Fruit fly (Drosophila melanogaster) whole organism, embryonic: ENCODE measurements around the gene CG1542.
A peak's percentile ranks its signal among the peaks of the same experiment; 100 is the strongest.

Source experiments
- ATbp ChIP-seq: fragments of 200-800 bp; sonication (Bioruptor generic); optimal IDR thresholded peaks from 2 replicates; lab custom pipeline; 2017; ENCODE audit warnings: missing biosample characterization, mild to moderate bottlenecking, missing genetic modification characterization, missing genetic modification reagents
- CG11456 ChIP-seq: fragments of 200-800 bp; sonication (Bioruptor generic); IDR thresholded peaks from 3 replicates; pipeline ENCODE4 v1.3.6; 2022; ENCODE audit warnings: missing biosample characterization, missing genetic modification characterization
- CG12769 ChIP-seq: fragments of 200-800 bp; sonication (Bioruptor generic); optimal IDR thresholded peaks from 2 replicates; lab custom pipeline; 2019; ENCODE audit warnings: missing biosample characterization, mild to moderate bottlenecking, missing genetic modification characterization, moderate library complexity
- CG14667 ChIP-seq: fragments of 200-800 bp; sonication (Bioruptor generic); IDR thresholded peaks from 2 replicates; pipeline ENCODE4 v1.3.6; 2022; ENCODE audit warnings: missing biosample characterization, missing genetic modification characterization
- CG15269 ChIP-seq: fragments of 200-800 bp; sonication (Bioruptor generic); optimal IDR thresholded peaks from 2 replicates; lab custom pipeline; 2018; ENCODE audit warnings: missing biosample characterization, mild to moderate bottlenecking, missing genetic modification characterization, moderate library complexity
- CG18262 ChIP-seq: fragments of 200-800 bp; optimal IDR thresholded peaks from 3 replicates; lab custom pipeline; 2019; ENCODE audit warnings: missing biosample characterization, mild to moderate bottlenecking, missing genetic modification characterization, moderate library complexity
- CG18599 ChIP-seq: fragments of 200-800 bp; sonication (Bioruptor generic); optimal IDR thresholded peaks from 3 replicates; lab custom pipeline; 2017; ENCODE audit warnings: missing biosample characterization, missing genetic modification characterization, mild to moderate bottlenecking, moderate library complexity, missing genetic modification reagents
- CG18619 ChIP-seq: fragments of 200-800 bp; sonication (Bioruptor generic); optimal IDR thresholded peaks from 3 replicates; lab custom pipeline; 2017; ENCODE audit warnings: missing biosample characterization, mild to moderate bottlenecking, missing genetic modification characterization
- CG2678 ChIP-seq: fragments of 200-800 bp; sonication (Bioruptor generic); optimal IDR thresholded peaks from 3 replicates; lab custom pipeline; 2019; ENCODE audit warnings: missing biosample characterization, mild to moderate bottlenecking, missing genetic modification characterization, moderate library complexity
- CG2712 ChIP-seq: fragments of 200-800 bp; optimal IDR thresholded peaks from 3 replicates; lab custom pipeline; 2019; ENCODE audit warnings: missing biosample characterization, mild to moderate bottlenecking, missing genetic modification characterization, moderate library complexity
- CG3407 ChIP-seq: fragments of 200-800 bp; sonication (Bioruptor generic); optimal IDR thresholded peaks from 2 replicates; lab custom pipeline; 2018; ENCODE audit warnings: missing biosample characterization, mild to moderate bottlenecking, missing genetic modification characterization
- CG34376 ChIP-seq: fragments of 200-800 bp; sonication (Bioruptor generic); optimal IDR thresholded peaks from 2 replicates; lab custom pipeline; 2018; ENCODE audit warnings: missing biosample characterization, mild to moderate bottlenecking, missing genetic modification characterization
- CG7357 ChIP-seq: fragments of 200-800 bp; sonication (Bioruptor generic); IDR thresholded peaks from 3 replicates; pipeline ENCODE4 v1.3.6; 2022; ENCODE audit warnings: missing biosample characterization, missing genetic modification characterization
- CG7987 ChIP-seq: fragments of 200-800 bp; sonication (Bioruptor generic); optimal IDR thresholded peaks from 2 replicates; lab custom pipeline; 2018; ENCODE audit warnings: missing biosample characterization, mild to moderate bottlenecking, missing genetic modification characterization, moderate library complexity
- CG8281 ChIP-seq: fragments of 200-800 bp; sonication (Bioruptor generic); optimal IDR thresholded peaks from 2 replicates; lab custom pipeline; 2018; ENCODE audit warnings: missing biosample characterization, mild to moderate bottlenecking, missing genetic modification characterization, moderate library complexity
- CG8359 ChIP-seq: fragments of 200-800 bp; sonication (Bioruptor generic); optimal IDR thresholded peaks from 2 replicates; lab custom pipeline; 2017; ENCODE audit warnings: missing biosample characterization, mild to moderate bottlenecking, missing genetic modification characterization, borderline replicate concordance
- CG9609 ChIP-seq: fragments of 200-800 bp; sonication (Bioruptor generic); optimal IDR thresholded peaks from 3 replicates; lab custom pipeline; 2016; ENCODE audit warnings: missing biosample characterization, missing genetic modification characterization
- CG9817 ChIP-seq: fragments of 200-800 bp; sonication (Bioruptor generic); optimal IDR thresholded peaks from 2 replicates; lab custom pipeline; 2018; ENCODE audit warnings: missing biosample characterization, mild to moderate bottlenecking, missing genetic modification characterization, moderate library complexity
- D19B ChIP-seq: fragments of 200-800 bp; sonication (Bioruptor generic); optimal IDR thresholded peaks from 2 replicates; lab custom pipeline; 2017; ENCODE audit warnings: missing biosample characterization, mild to moderate bottlenecking, missing genetic modification characterization
- Deaf1 ChIP-seq: fragments of 200-800 bp; optimal IDR thresholded peaks from 3 replicates; lab custom pipeline; 2019; ENCODE audit warnings: missing biosample characterization, mild to moderate bottlenecking, missing genetic modification characterization, moderate library complexity
- Dip3 ChIP-seq: fragments of 200-800 bp; sonication (Bioruptor generic); optimal IDR thresholded peaks from 3 replicates; lab custom pipeline; 2016; ENCODE audit warnings: missing biosample characterization, missing genetic modification characterization
- E2f1 ChIP-seq: fragments of 200-800 bp; sonication (Bioruptor generic); IDR thresholded peaks from 2 replicates; pipeline ENCODE4 v1.3.6; 2022; ENCODE audit warnings: missing biosample characterization, missing genetic modification characterization
- GATAe ChIP-seq: fragments of 200-800 bp; sonication (Bioruptor generic); conservative IDR thresholded peaks from 2 replicates; pipeline ENCODE4 v1.3.6; 2022; ENCODE audit warnings: missing biosample characterization, missing genetic modification characterization
- Hey ChIP-seq: fragments of 200-800 bp; sonication (Bioruptor generic); optimal IDR thresholded peaks from 3 replicates; lab custom pipeline; 2018; ENCODE audit warnings: missing biosample characterization, mild to moderate bottlenecking, missing genetic modification characterization
- HmgD ChIP-seq: fragments of 200-800 bp; sonication (Bioruptor generic); optimal IDR thresholded peaks from 3 replicates; lab custom pipeline; 2016; ENCODE audit warnings: missing biosample characterization, missing genetic modification characterization
- Hmr ChIP-seq: fragments of 200-800 bp; sonication (Bioruptor generic); optimal IDR thresholded peaks from 3 replicates; lab custom pipeline; 2017; ENCODE audit warnings: mild to moderate bottlenecking, missing biosample characterization, missing genetic modification reagents, missing genetic modification characterization
- Lpt ChIP-seq: fragments of >200 bp; optimal IDR thresholded peaks from 2 replicates; lab custom pipeline; 2018; ENCODE audit warnings: missing biosample characterization, missing genetic modification characterization
- Meics ChIP-seq: fragments of 200-800 bp; sonication (Bioruptor generic); optimal IDR thresholded peaks from 2 replicates; lab custom pipeline; 2017; ENCODE audit warnings: missing biosample characterization, mild to moderate bottlenecking, missing genetic modification characterization
- NK7.1 ChIP-seq: fragments of 200-800 bp; sonication (Bioruptor generic); optimal IDR thresholded peaks from 3 replicates; lab custom pipeline; 2016; ENCODE audit warnings: missing biosample characterization, missing genetic modification characterization
- NfI ChIP-seq: fragments of 200-800 bp; sonication (Bioruptor generic); optimal IDR thresholded peaks from 3 replicates; lab custom pipeline; 2018; ENCODE audit warnings: missing biosample characterization, mild to moderate bottlenecking, missing genetic modification characterization, moderate library complexity
- Scr ChIP-seq: fragments of 200-800 bp; sonication (Bioruptor generic); IDR thresholded peaks from 2 replicates; pipeline ENCODE4 v1.3.6; 2022; ENCODE audit warnings: missing biosample characterization, missing genetic modification characterization; ENCODE audit not compliant: partially characterized antibody
- bab2 ChIP-seq: fragments of 200-800 bp; sonication (Bioruptor generic); optimal IDR thresholded peaks from 2 replicates; lab custom pipeline; 2016; ENCODE audit warnings: missing biosample characterization, missing genetic modification characterization
- crol ChIP-seq: fragments of 200-800 bp; sonication (Bioruptor generic); IDR thresholded peaks from 2 replicates; pipeline ENCODE4 v1.3.6; 2022; ENCODE audit warnings: missing biosample characterization, missing genetic modification characterization
- crp ChIP-seq, 2 experiments: fragments of 200-800 bp; sonication (Bioruptor generic); optimal IDR thresholded peaks; 2 replicates in 1 of 2; 3 replicates in 1 of 2; lab custom pipeline; 2017; ENCODE audit warnings: missing biosample characterization in 2 of 2, missing genetic modification characterization in 2 of 2, mild to moderate bottlenecking in 1 of 2, moderate library complexity in 1 of 2
- dmrt99B ChIP-seq: fragments of 200-800 bp; sonication (Bioruptor generic); optimal IDR thresholded peaks from 2 replicates; lab custom pipeline; 2018; ENCODE audit warnings: missing biosample characterization, mild to moderate bottlenecking, missing genetic modification characterization, moderate library complexity
- ems ChIP-seq: fragments of 200-800 bp; sonication (Bioruptor generic); optimal IDR thresholded peaks from 3 replicates; lab custom pipeline; 2016; ENCODE audit warnings: missing biosample characterization, missing genetic modification characterization
- fd96Cb ChIP-seq: fragments of 200-800 bp; sonication (Bioruptor generic); optimal IDR thresholded peaks from 2 replicates; lab custom pipeline; 2018; ENCODE audit warnings: missing biosample characterization, mild to moderate bottlenecking, missing genetic modification characterization, moderate library complexity
- gem ChIP-seq: fragments of 200-800 bp; sonication (Bioruptor generic); optimal IDR thresholded peaks from 2 replicates; lab custom pipeline; 2019; ENCODE audit warnings: missing biosample characterization, mild to moderate bottlenecking, missing genetic modification characterization, moderate library complexity
- grn ChIP-seq: fragments of 200-800 bp; sonication (Bioruptor generic); optimal IDR thresholded peaks from 3 replicates; lab custom pipeline; 2017; ENCODE audit warnings: missing biosample characterization, missing genetic modification characterization
- jigr1 ChIP-seq: fragments of 200-800 bp; sonication (Bioruptor generic); IDR thresholded peaks from 3 replicates; pipeline ENCODE4 v1.3.6; 2022; ENCODE audit warnings: missing biosample characterization, missing genetic modification characterization
- kni ChIP-seq: fragments of 200-800 bp; sonication (Bioruptor generic); optimal IDR thresholded peaks from 3 replicates; lab custom pipeline; 2017; ENCODE audit warnings: mild to moderate bottlenecking, missing biosample characterization, missing genetic modification reagents, missing genetic modification characterization
- lab ChIP-seq: fragments of 200-800 bp; sonication (Bioruptor generic); optimal IDR thresholded peaks from 3 replicates; lab custom pipeline; 2017; ENCODE audit warnings: missing biosample characterization, missing genetic modification characterization, mild to moderate bottlenecking, moderate library complexity, missing genetic modification reagents
- lbe ChIP-seq: fragments of 200-800 bp; sonication (Bioruptor generic); optimal IDR thresholded peaks from 2 replicates; lab custom pipeline; 2016; ENCODE audit warnings: missing biosample characterization, mild to moderate bottlenecking, missing genetic modification characterization
- mirr ChIP-seq: fragments of 200-800 bp; sonication (Bioruptor generic); optimal IDR thresholded peaks from 3 replicates; lab custom pipeline; 2018; ENCODE audit warnings: missing biosample characterization, mild to moderate bottlenecking, missing genetic modification characterization
- pb ChIP-seq: fragments of 200-800 bp; sonication (Bioruptor generic); optimal IDR thresholded peaks from 3 replicates; lab custom pipeline; 2016; ENCODE audit warnings: missing biosample characterization, missing genetic modification characterization
- pros ChIP-seq: fragments of 200-800 bp; sonication (Bioruptor generic); optimal IDR thresholded peaks from 3 replicates; lab custom pipeline; 2019; ENCODE audit warnings: missing biosample characterization, mild to moderate bottlenecking, missing genetic modification characterization, moderate library complexity
- sens ChIP-seq: fragments of 200-800 bp; sonication (Bioruptor generic); peaks from one replicate; lab custom pipeline; 2016; ENCODE audit warnings: missing biosample characterization, missing genetic modification characterization
- so ChIP-seq: fragments of 200-800 bp; sonication (Bioruptor generic); IDR thresholded peaks from 3 replicates; pipeline ENCODE4 v1.3.6; 2022; ENCODE audit warnings: missing biosample characterization, missing genetic modification characterization
- sug ChIP-seq: fragments of 200-800 bp; optimal IDR thresholded peaks from 2 replicates; lab custom pipeline; 2019; ENCODE audit warnings: missing biosample characterization, mild to moderate bottlenecking, missing genetic modification characterization, moderate library complexity
- zen2 ChIP-seq: fragments of 200-800 bp; sonication (Bioruptor generic); IDR thresholded peaks from 3 replicates; pipeline ENCODE4 v1.3.6; 2022; ENCODE audit warnings: missing biosample characterization, missing genetic modification characterization; ENCODE audit not compliant: partially characterized antibody
- zfh2 ChIP-seq: fragments of 200-800 bp; sonication (Bioruptor generic); optimal IDR thresholded peaks from 2 replicates; lab custom pipeline; 2016; ENCODE audit warnings: missing biosample characterization, missing genetic modification characterization

Gene CG1542

DNA sequence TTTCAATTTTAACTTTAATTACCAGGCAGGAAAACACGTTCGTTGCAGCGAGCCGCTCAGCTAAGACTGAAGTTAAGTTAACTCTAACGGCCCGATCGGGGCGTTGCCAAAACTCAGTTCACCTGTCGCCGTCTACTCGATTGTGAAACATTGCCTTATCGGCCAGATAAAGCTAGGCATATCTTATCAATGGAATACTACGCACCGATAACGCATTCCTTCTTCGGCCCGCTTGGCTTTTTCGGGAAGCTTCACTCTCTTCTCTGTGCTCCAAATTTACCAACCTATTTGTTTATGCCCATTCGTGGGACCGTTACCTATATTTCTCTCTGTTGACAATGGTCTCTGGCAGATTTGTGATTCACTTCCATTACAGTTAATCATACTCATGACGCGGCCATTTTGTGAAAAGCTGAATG lies 17.6 kb upstream of the CG1542 start, which contains the start of gene mesh (continued):
- TF ChIP-seq CG18599, result no peak
- TF ChIP-seq CG15269 (tag; lab: Kevin White, UChicago), result no peak
- TF ChIP-seq CG8359, result no peak
- TF ChIP-seq CG2712 (tag; lab: Kevin White, UChicago), result no peak
- TF ChIP-seq sens (GFP tag; lab: Kevin White, UChicago), result no peak
- TF ChIP-seq E2f1, result no peak
- TF ChIP-seq CG7357 (GFP tag; lab: Robert Waterston, UW), result no peak
- peak; percentile 23 for TF ChIP-seq sug (tag; lab: Kevin White, UChicago)
- no peak for TF ChIP-seq Hey
- no peak for TF ChIP-seq gem (tag; lab: Kevin White, UChicago)
- no peak for TF ChIP-seq pb (GFP tag; lab: Kevin White, UChicago)
- TF ChIP-seq CG34376 (GFP tag; lab: Kevin White, UChicago), result peak; percentile 58
- peak; percentile 19 for TF ChIP-seq ATbp (GFP tag; lab: Kevin White, UChicago)
- no peak for TF ChIP-seq bab2
- peak; percentile 97 for TF ChIP-seq GATAe
- TF ChIP-seq Deaf1 (tag; lab: Kevin White, UChicago), result peak; percentile 47
- no peak for TF ChIP-seq D19B (GFP tag; lab: Kevin White, UChicago)
- TF ChIP-seq grn (GFP tag; lab: Kevin White, UChicago), result peak; percentile 27
- TF ChIP-seq crol (GFP tag; lab: Robert Waterston, UW), result no peak
- TF ChIP-seq fd96Cb (tag; lab: Kevin White, UChicago), result no peak
- TF ChIP-seq CG14667 (GFP tag; lab: Robert Waterston, UW), result no peak
- no peak for TF ChIP-seq CG9817 (tag; lab: Kevin White, UChicago)
- TF ChIP-seq Lpt (GFP tag; lab: Kevin White, UChicago), result no peak
- 0 out of 2 replicates have a peak, but pooled peaks have one; percentile 9 for TF ChIP-seq Scr (GFP tag; lab: Robert Waterston, UW)
- no peak for TF ChIP-seq NfI
- TF ChIP-seq CG7987 (GFP tag; lab: Kevin White, UChicago), result no peak
- no peak for TF ChIP-seq so (GFP tag; lab: Robert Waterston, UW)
- TF ChIP-seq kni (GFP tag; lab: Kevin White, UChicago), result no peak
- TF ChIP-seq dmrt99B (tag; lab: Kevin White, UChicago), result no peak
- TF ChIP-seq CG18262 (tag; lab: Kevin White, UChicago), result no peak
- TF ChIP-seq Meics, result no peak
- no peak for TF ChIP-seq ems (GFP tag; lab: Kevin White, UChicago)
- peak; percentile 95 for TF ChIP-seq CG12769 (tag; lab: Kevin White, UChicago)
- no peak for TF ChIP-seq NK7.1 (GFP tag; lab: Kevin White, UChicago)
- peak; percentile 65 for TF ChIP-seq lab (GFP tag; lab: Kevin White, UChicago)
- no peak for TF ChIP-seq CG18619 (GFP tag; lab: Kevin White, UChicago)
- no peak for TF ChIP-seq CG2678 (tag; lab: Kevin White, UChicago)
- no peak for TF ChIP-seq lbe (GFP tag; lab: Kevin White, UChicago)
- TF ChIP-seq Hmr (GFP tag; lab: Kevin White, UChicago), result peak; percentile 1
- no peak for TF ChIP-seq CG8281
- no peak for TF ChIP-seq zfh2 (GFP tag; lab: Kevin White, UChicago)
- TF ChIP-seq CG11456, result no peak
- TF ChIP-seq crp (GFP tag; optimal IDR thresholded peaks at IDR 0.05; lab: Kevin White, UChicago), result no peak
- TF ChIP-seq CG3407 (GFP tag; lab: Kevin White, UChicago), result no peak
- TF ChIP-seq CG9609 (GFP tag; lab: Kevin White, UChicago), result no peak
- no peak for TF ChIP-seq pros (GFP tag; lab: Kevin White, UChicago)
- no peak for TF ChIP-seq jigr1 (GFP tag; lab: Robert Waterston, UW)
- no peak for TF ChIP-seq Dip3 (GFP tag; lab: Kevin White, UChicago)
- TF ChIP-seq mirr (GFP tag; lab: Kevin White, UChicago), result peak; percentile 38
- no peak for TF ChIP-seq HmgD (GFP tag; lab: Kevin White, UChicago)
- TF ChIP-seq zen2 (GFP tag; lab: Robert Waterston, UW), result no peak
